Worm (Caenorhabditis elegans): Measurements from ENCODE around the gene C23G10.5.

ce11 chrIII:6146797-6147196 lies 44.1 kb upstream of the C23G10.5 start:
- TF ChIP-seq sea-1 (GFP tag; conservative IDR thresholded peaks at IDR 0.05) (no peak), ama-1 (optimal IDR thresholded peaks at IDR 0.05) (no peak), tbx-37 (GFP tag; conservative IDR thresholded peaks at IDR 0.05) (no peak), flt-1 (GFP tag; IDR thresholded peaks at IDR 0.05) (no peak), ceh-13 (GFP tag; optimal IDR thresholded peaks at IDR 0.05) (no peak)
